Fruit fly (Drosophila melanogaster) whole organism, prepupa: ENCODE data around the gene CG42450.

Source experiments
- CG11294 ChIP-seq: fragments of 200-800 bp; sonication (Bioruptor generic); IDR thresholded peaks from 2 replicates; pipeline ENCODE4 v1.3.6; 2022; ENCODE audit warnings: missing biosample characterization, missing genetic modification characterization
- CG11762 ChIP-seq: fragments of 200-800 bp; sonication (Bioruptor generic); optimal IDR thresholded peaks from 3 replicates; lab custom pipeline; 2016; ENCODE audit warnings: missing biosample characterization, missing genetic modification characterization; ENCODE audit not compliant: insufficient read depth
- CG31627 ChIP-seq: fragments of 200-800 bp; sonication (Bioruptor generic); optimal IDR thresholded peaks from 3 replicates; lab custom pipeline; 2016; ENCODE audit warnings: missing biosample characterization, missing genetic modification characterization
- CG3919 ChIP-seq: fragments of 200-800 bp; sonication (Bioruptor generic); optimal IDR thresholded peaks from 3 replicates; lab custom pipeline; 2016; ENCODE audit warnings: missing biosample characterization, missing genetic modification characterization
- CG8119 ChIP-seq: fragments of 200-800 bp; sonication (Bioruptor generic); IDR thresholded peaks from 3 replicates; pipeline ENCODE4 v1.3.6; 2022; ENCODE audit warnings: missing biosample characterization, missing genetic modification characterization
- CG9139 ChIP-seq: fragments of 200-800 bp; sonication (Bioruptor generic); optimal IDR thresholded peaks from 3 replicates; lab custom pipeline; 2017; ENCODE audit warnings: missing biosample characterization, mild to moderate bottlenecking, missing genetic modification characterization
- Ets96B ChIP-seq: fragments of 200-800 bp; optimal IDR thresholded peaks from 2 replicates; lab custom pipeline; 2019; ENCODE audit warnings: missing biosample characterization, mild to moderate bottlenecking, missing genetic modification characterization, moderate library complexity
- Sox14 ChIP-seq: fragments of 200-800 bp; sonication (Bioruptor generic); optimal IDR thresholded peaks from 3 replicates; lab custom pipeline; 2016; ENCODE audit warnings: missing biosample characterization, missing genetic modification characterization
- achi ChIP-seq: fragments of 200-800 bp; sonication (Bioruptor generic); optimal IDR thresholded peaks from 3 replicates; lab custom pipeline; 2016; ENCODE audit warnings: missing biosample characterization, missing genetic modification characterization
- net ChIP-seq: fragments of 200-800 bp; sonication (Bioruptor generic); optimal IDR thresholded peaks from 3 replicates; lab custom pipeline; 2016; ENCODE audit warnings: missing biosample characterization, missing genetic modification characterization
- pdm3 ChIP-seq: fragments of 200-800 bp; sonication (Bioruptor generic); optimal IDR thresholded peaks from 3 replicates; lab custom pipeline; 2016; ENCODE audit warnings: missing biosample characterization, missing genetic modification characterization
- ss ChIP-seq, 2 experiments: fragments of 200-800 bp; sonication (Bioruptor generic); optimal IDR thresholded peaks; 2 replicates in 1 of 2; 3 replicates in 1 of 2; lab custom pipeline; 2017 to 2018; ENCODE audit warnings: mild to moderate bottlenecking in 2 of 2, missing biosample characterization in 2 of 2, missing genetic modification characterization in 2 of 2, moderate library complexity in 1 of 2

DNA sequence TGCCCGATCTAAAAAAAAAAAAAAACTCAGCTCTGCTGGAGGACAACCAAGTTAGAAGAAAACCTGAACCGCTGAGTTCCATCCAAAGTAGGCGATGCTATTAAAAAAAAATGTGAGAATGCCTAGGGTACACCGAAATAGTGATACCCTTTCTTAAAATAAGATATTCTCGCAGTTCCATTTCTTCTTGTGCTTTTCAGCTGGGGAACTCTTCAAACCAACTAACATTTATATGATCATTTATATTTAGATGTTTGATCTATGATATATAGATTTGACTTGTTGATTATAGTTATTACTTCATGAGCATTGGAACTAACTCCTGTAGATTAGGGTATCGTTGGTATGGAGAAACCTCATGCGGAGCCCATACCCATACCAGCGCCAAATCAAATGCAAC lies 12.9 kb upstream of the CG42450 start:
- TF ChIP-seq net (peak; percentile 20), CG3919 (peak; percentile 49), pdm3 (GFP tag; lab: Kevin White, UChicago) (peak; percentile 37), achi (GFP tag; lab: Kevin White, UChicago) (peak; percentile 51), ss (GFP tag; optimal IDR thresholded peaks at IDR 0.05; lab: Kevin White, UChicago) (no peak), CG31627 (GFP tag; lab: Kevin White, UChicago) (no peak), CG8119 (GFP tag; lab: Robert Waterston, UW) (peak; percentile 65), Sox14 (GFP tag; lab: Kevin White, UChicago) (peak; percentile 56), CG9139 (GFP tag; lab: Kevin White, UChicago) (no peak), Ets96B (tag; lab: Kevin White, UChicago) (peak; percentile 49), CG11762 (no peak), CG11294 (GFP tag; lab: Robert Waterston, UW) (no peak)
